Fruit fly (Drosophila melanogaster) whole organism, prepupa: ENCODE results near the gene Rrp40.

Experiments
- Blimp-1 ChIP-seq: fragments of 200-800 bp; sonication (Bioruptor generic); optimal IDR thresholded peaks from 3 replicates; lab custom pipeline; 2017; ENCODE audit warnings: missing biosample characterization, missing genetic modification characterization, mild to moderate bottlenecking, moderate library complexity, missing genetic modification reagents
- CG10631 ChIP-seq: fragments of 200-800 bp; sonication (Bioruptor generic); optimal IDR thresholded peaks from 2 replicates; lab custom pipeline; 2016; ENCODE audit warnings: missing biosample characterization, missing genetic modification characterization
- CG10669 ChIP-seq: fragments of 200-800 bp; sonication (Bioruptor generic); optimal IDR thresholded peaks from 3 replicates; lab custom pipeline; 2018; ENCODE audit warnings: missing biosample characterization, mild to moderate bottlenecking, missing genetic modification characterization, moderate library complexity
- CG11294 ChIP-seq: fragments of 200-800 bp; sonication (Bioruptor generic); IDR thresholded peaks from 2 replicates; pipeline ENCODE4 v1.3.6; 2022; ENCODE audit warnings: missing biosample characterization, missing genetic modification characterization
- CG11902 ChIP-seq: fragments of 200-800 bp; sonication (Bioruptor generic); optimal IDR thresholded peaks from 3 replicates; lab custom pipeline; 2016; ENCODE audit warnings: missing biosample characterization, missing genetic modification characterization
- CG1621 ChIP-seq: fragments of 200-800 bp; sonication (Bioruptor generic); optimal IDR thresholded peaks from 3 replicates; lab custom pipeline; 2018; ENCODE audit warnings: missing biosample characterization, mild to moderate bottlenecking, missing genetic modification characterization
- CG3032 ChIP-seq: fragments of 200-800 bp; optimal IDR thresholded peaks from 2 replicates; lab custom pipeline; 2019; ENCODE audit warnings: missing biosample characterization, mild to moderate bottlenecking, missing genetic modification characterization, moderate library complexity
- CG31627 ChIP-seq: fragments of 200-800 bp; sonication (Bioruptor generic); optimal IDR thresholded peaks from 3 replicates; lab custom pipeline; 2016; ENCODE audit warnings: missing biosample characterization, missing genetic modification characterization
- CG32006 ChIP-seq: fragments of 200-800 bp; sonication (Bioruptor generic); optimal IDR thresholded peaks from 3 replicates; lab custom pipeline; 2017; ENCODE audit warnings: missing biosample characterization, mild to moderate bottlenecking, missing genetic modification characterization
- CG34406 ChIP-seq: fragments of 200-800 bp; sonication (Bioruptor generic); optimal IDR thresholded peaks from 3 replicates; lab custom pipeline; 2016; ENCODE audit warnings: missing biosample characterization, missing genetic modification characterization
- CG4318 ChIP-seq: fragments of 200-800 bp; sonication (Bioruptor generic); optimal IDR thresholded peaks from 3 replicates; lab custom pipeline; 2017; ENCODE audit warnings: missing biosample characterization, mild to moderate bottlenecking, missing genetic modification characterization
- CG6276 ChIP-seq: fragments of 200-800 bp; sonication (Bioruptor generic); optimal IDR thresholded peaks from 2 replicates; lab custom pipeline; 2017; ENCODE audit warnings: missing biosample characterization, mild to moderate bottlenecking, missing genetic modification characterization
- CG6792 ChIP-seq: fragments of 200-800 bp; sonication (Bioruptor generic); optimal IDR thresholded peaks from 3 replicates; lab custom pipeline; 2016; ENCODE audit warnings: missing biosample characterization, missing genetic modification characterization
- CG7368 ChIP-seq: fragments of 200-800 bp; sonication (Bioruptor generic); optimal IDR thresholded peaks from 3 replicates; lab custom pipeline; 2016; ENCODE audit warnings: missing biosample characterization, missing genetic modification characterization
- CG8119 ChIP-seq: fragments of 200-800 bp; sonication (Bioruptor generic); IDR thresholded peaks from 3 replicates; pipeline ENCODE4 v1.3.6; 2022; ENCODE audit warnings: missing biosample characterization, missing genetic modification characterization
- CG8319 ChIP-seq: fragments of 200-800 bp; sonication (Bioruptor generic); optimal IDR thresholded peaks from 3 replicates; lab custom pipeline; 2016; ENCODE audit warnings: missing biosample characterization, missing genetic modification characterization
- CG8632 ChIP-seq: fragments of 200-800 bp; sonication (Bioruptor generic); optimal IDR thresholded peaks from 3 replicates; lab custom pipeline; 2016; ENCODE audit warnings: missing biosample characterization, missing genetic modification characterization
- CG9139 ChIP-seq: fragments of 200-800 bp; sonication (Bioruptor generic); optimal IDR thresholded peaks from 3 replicates; lab custom pipeline; 2017; ENCODE audit warnings: missing biosample characterization, mild to moderate bottlenecking, missing genetic modification characterization
- Eip75B ChIP-seq: fragments of 200-800 bp; sonication (Bioruptor generic); optimal IDR thresholded peaks from 3 replicates; lab custom pipeline; 2016; ENCODE audit warnings: missing biosample characterization, missing genetic modification characterization
- Eip78C ChIP-seq: fragments of 200-800 bp; sonication (Bioruptor generic); peaks from one replicate; lab custom pipeline; 2016; ENCODE audit warnings: missing biosample characterization, missing genetic modification characterization
- Eip93F ChIP-seq: fragments of 200-800 bp; sonication (Bioruptor generic); optimal IDR thresholded peaks from 2 replicates; lab custom pipeline; 2016; ENCODE audit warnings: missing biosample characterization, mild to moderate bottlenecking, missing genetic modification characterization
- Ets21C ChIP-seq: fragments of 200-800 bp; sonication (Bioruptor generic); optimal IDR thresholded peaks from 3 replicates; lab custom pipeline; 2016; ENCODE audit warnings: missing biosample characterization, missing genetic modification characterization
- Ets96B ChIP-seq: fragments of 200-800 bp; optimal IDR thresholded peaks from 2 replicates; lab custom pipeline; 2019; ENCODE audit warnings: missing biosample characterization, mild to moderate bottlenecking, missing genetic modification characterization, moderate library complexity
- Gug ChIP-seq: fragments of 200-800 bp; sonication (Bioruptor generic); IDR thresholded peaks from 2 replicates; pipeline ENCODE4 v1.3.6; 2022; ENCODE audit warnings: missing biosample characterization, missing genetic modification characterization
- Hr38 ChIP-seq: sonication (Bioruptor generic); optimal IDR thresholded peaks from 2 replicates; lab custom pipeline; 2016; ENCODE audit warnings: missing biosample characterization, missing genetic modification characterization
- Hr39 ChIP-seq: fragments of 200-800 bp; sonication (Bioruptor generic); optimal IDR thresholded peaks from 2 replicates; lab custom pipeline; 2016; ENCODE audit warnings: missing biosample characterization, missing genetic modification characterization
- Hr4 ChIP-seq: fragments of 200-800 bp; sonication (Bioruptor generic); optimal IDR thresholded peaks from 3 replicates; lab custom pipeline; 2016; ENCODE audit warnings: missing biosample characterization, missing genetic modification characterization
- Lpt ChIP-seq: fragments of 200-800 bp; sonication (Bioruptor generic); optimal IDR thresholded peaks from 3 replicates; lab custom pipeline; 2016; ENCODE audit warnings: missing biosample characterization, missing genetic modification characterization
- Met ChIP-seq: fragments of 200-800 bp; sonication (Bioruptor generic); optimal IDR thresholded peaks from 3 replicates; lab custom pipeline; 2016; ENCODE audit warnings: missing biosample characterization, missing genetic modification characterization
- OdsH ChIP-seq: fragments of 200-800 bp; sonication (Bioruptor generic); optimal IDR thresholded peaks from 3 replicates; lab custom pipeline; 2016; ENCODE audit warnings: missing biosample characterization, missing genetic modification characterization
- Smox ChIP-seq: fragments of 200-800 bp; sonication (Bioruptor generic); optimal IDR thresholded peaks from 3 replicates; lab custom pipeline; 2016; ENCODE audit warnings: missing biosample characterization, missing genetic modification characterization
- Sox102F ChIP-seq: fragments of 200-800 bp; sonication (Bioruptor generic); optimal IDR thresholded peaks from 2 replicates; lab custom pipeline; 2016; ENCODE audit warnings: missing biosample characterization, mild to moderate bottlenecking, missing genetic modification characterization
- Sox14 ChIP-seq: fragments of 200-800 bp; sonication (Bioruptor generic); optimal IDR thresholded peaks from 3 replicates; lab custom pipeline; 2016; ENCODE audit warnings: missing biosample characterization, missing genetic modification characterization
- achi ChIP-seq: fragments of 200-800 bp; sonication (Bioruptor generic); optimal IDR thresholded peaks from 3 replicates; lab custom pipeline; 2016; ENCODE audit warnings: missing biosample characterization, missing genetic modification characterization
- acj6 ChIP-seq: fragments of 200-800 bp; sonication (Bioruptor generic); optimal IDR thresholded peaks from 3 replicates; lab custom pipeline; 2016; ENCODE audit warnings: missing biosample characterization, missing genetic modification characterization
- eg ChIP-seq: fragments of 200-800 bp; sonication (Bioruptor generic); IDR thresholded peaks from 3 replicates; pipeline ENCODE4 v1.3.6; 2022; ENCODE audit warnings: missing biosample characterization, missing genetic modification characterization
- fd59A ChIP-seq: fragments of 200-800 bp; sonication (Bioruptor generic); optimal IDR thresholded peaks from 2 replicates; lab custom pipeline; 2017; ENCODE audit warnings: missing biosample characterization, mild to moderate bottlenecking, missing genetic modification characterization, missing genetic modification reagents
- fd85E ChIP-seq: fragments of 200-800 bp; sonication (Bioruptor generic); optimal IDR thresholded peaks from 3 replicates; lab custom pipeline; 2016; ENCODE audit warnings: missing biosample characterization, missing genetic modification characterization
- fkh ChIP-seq: fragments of 200-800 bp; sonication (Bioruptor generic); optimal IDR thresholded peaks from 3 replicates; lab custom pipeline; 2017; ENCODE audit warnings: missing biosample characterization, mild to moderate bottlenecking, missing genetic modification characterization, moderate library complexity
- lz ChIP-seq: fragments of 200-800 bp; sonication (Bioruptor generic); optimal IDR thresholded peaks from 3 replicates; lab custom pipeline; 2016; ENCODE audit warnings: missing biosample characterization, missing genetic modification characterization
- pdm3 ChIP-seq: fragments of 200-800 bp; sonication (Bioruptor generic); optimal IDR thresholded peaks from 3 replicates; lab custom pipeline; 2016; ENCODE audit warnings: missing biosample characterization, missing genetic modification characterization
- salr ChIP-seq, 2 experiments: fragments of 200-800 bp; sonication (Bioruptor generic); optimal IDR thresholded peaks; 3 replicates each; lab custom pipeline; 2016 to 2018; ENCODE audit warnings: missing biosample characterization in 2 of 2, missing genetic modification characterization in 2 of 2, mild to moderate bottlenecking in 1 of 2
- spab ChIP-seq: fragments of 200-800 bp; sonication (Bioruptor generic); optimal IDR thresholded peaks from 2 replicates; lab custom pipeline; 2017; ENCODE audit warnings: missing biosample characterization, mild to moderate bottlenecking, missing genetic modification characterization, missing genetic modification reagents
- ss ChIP-seq, 2 experiments: fragments of 200-800 bp; sonication (Bioruptor generic); optimal IDR thresholded peaks; 2 replicates in 1 of 2; 3 replicates in 1 of 2; lab custom pipeline; 2017 to 2018; ENCODE audit warnings: mild to moderate bottlenecking in 2 of 2, missing biosample characterization in 2 of 2, missing genetic modification characterization in 2 of 2, moderate library complexity in 1 of 2
- svp ChIP-seq: fragments of 200-800 bp; sonication (Bioruptor generic); peaks from one replicate; lab custom pipeline; 2016; ENCODE audit warnings: missing biosample characterization, missing genetic modification characterization
- topi ChIP-seq: fragments of 200-800 bp; sonication (Bioruptor generic); optimal IDR thresholded peaks from 3 replicates; lab custom pipeline; 2016; ENCODE audit warnings: missing biosample characterization, missing genetic modification characterization
- vri ChIP-seq: fragments of 200-800 bp; sonication (Bioruptor generic); optimal IDR thresholded peaks from 3 replicates; lab custom pipeline; 2016; ENCODE audit warnings: missing biosample characterization, mild to moderate bottlenecking, missing genetic modification characterization

Gene Rrp40

DNA sequence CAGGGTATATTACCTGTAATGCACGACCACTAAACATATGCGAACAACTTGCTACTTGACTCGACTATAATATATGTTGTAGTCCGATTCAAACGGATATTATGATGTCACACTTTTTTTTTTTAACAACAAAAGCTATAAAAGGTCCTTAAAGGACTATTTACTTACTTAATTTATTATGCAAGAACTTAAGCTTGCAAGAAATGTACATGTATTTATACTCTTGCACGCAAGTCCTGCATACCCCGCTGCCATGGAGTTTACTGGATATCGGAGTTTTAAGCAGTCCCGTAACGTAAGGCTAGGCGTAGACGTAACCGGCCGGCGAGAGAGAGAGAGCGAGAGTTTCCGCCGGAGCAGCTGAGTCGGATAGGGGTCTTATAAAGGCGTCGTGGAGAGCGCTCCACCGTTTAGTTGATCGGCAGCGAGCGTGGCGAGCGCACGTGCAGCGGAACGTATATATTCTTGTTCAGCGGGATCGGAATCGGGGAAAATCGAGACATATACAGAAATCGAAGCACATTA, 8.6 kb downstream of the Rrp40 start (continued):
- TF ChIP-seq CG11294 (peak; percentile 90), Eip93F (GFP tag; lab: Kevin White, UChicago) (no peak), salr (GFP tag; optimal IDR thresholded peaks at IDR 0.05; lab: Kevin White, UChicago) (peak; percentile 39 to 96), CG32006 (GFP tag; lab: Kevin White, UChicago) (peak; percentile 99), ss (GFP tag; optimal IDR thresholded peaks at IDR 0.05; lab: Kevin White, UChicago) (peak in 1 of 2 experiments; percentile 65), lz (peak; percentile 76), Met (GFP tag; lab: Kevin White, UChicago) (peak; percentile 73), CG4318 (GFP tag; lab: Kevin White, UChicago) (peak; percentile 97), Hr38 (GFP tag; lab: Kevin White, UChicago) (peak; percentile 67), Sox14 (GFP tag; lab: Kevin White, UChicago) (peak; percentile 92), CG10631 (GFP tag; lab: Kevin White, UChicago) (peak; percentile 93), Blimp-1 (GFP tag; lab: Kevin White, UChicago) (no peak), CG11902 (GFP tag; lab: Kevin White, UChicago) (peak; percentile 72), CG9139 (GFP tag; lab: Kevin White, UChicago) (peak; percentile 49), fkh (GFP tag; lab: Kevin White, UChicago) (peak; percentile 45), Sox102F (peak; percentile 74), Ets21C (peak; percentile 43), OdsH (GFP tag; lab: Kevin White, UChicago) (peak; percentile 96), fd59A (GFP tag; lab: Kevin White, UChicago) (peak; percentile 47), svp (GFP tag; lab: Kevin White, UChicago) (peak; percentile 83), spab (peak; percentile 65), CG8119 (GFP tag; lab: Robert Waterston, UW) (peak; percentile 97)

DNA sequence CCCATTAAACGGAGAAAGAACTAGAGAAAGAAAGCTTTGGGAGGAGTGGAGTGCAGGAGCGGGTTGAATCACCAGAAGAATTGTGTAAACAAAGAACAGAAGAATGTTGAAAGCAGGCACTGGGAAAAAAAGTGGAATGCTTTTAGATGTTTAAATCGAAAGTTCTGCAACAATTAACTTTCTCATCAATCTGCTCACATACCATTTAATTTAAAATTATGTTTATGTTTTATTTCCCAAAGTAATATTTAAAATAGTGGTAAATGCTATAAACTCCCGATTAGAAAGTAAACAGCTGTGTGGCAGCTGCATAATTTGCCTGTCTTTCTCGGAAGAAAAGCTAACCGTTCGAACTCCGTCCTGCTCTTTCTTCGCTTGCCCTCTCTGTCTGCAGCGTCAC, 9.5 kb downstream of the Rrp40 start:
- TF ChIP-seq salr (GFP tag; optimal IDR thresholded peaks at IDR 0.05; lab: Kevin White, UChicago) (peak in 1 of 2 experiments; percentile 26), Met (GFP tag; lab: Kevin White, UChicago) (no peak), spab (no peak), Eip75B (GFP tag; lab: Kevin White, UChicago) (no peak), eg (GFP tag; lab: Robert Waterston, UW) (peak; percentile 67; the same call in 2 of the 3 replicates), Lpt (GFP tag; lab: Kevin White, UChicago) (peak; percentile 15), Hr4 (GFP tag; lab: Kevin White, UChicago) (peak; percentile 45), ss (GFP tag; optimal IDR thresholded peaks at IDR 0.05; lab: Kevin White, UChicago) (no peak), Hr39 (GFP tag; lab: Kevin White, UChicago) (no peak), Gug (GFP tag; lab: Robert Waterston, UW) (peak; percentile 29; the same call in 1 of the 2 replicates), CG11902 (GFP tag; lab: Kevin White, UChicago) (no peak), Eip78C (GFP tag; lab: Kevin White, UChicago) (peak; percentile 84), pdm3 (GFP tag; lab: Kevin White, UChicago) (peak; percentile 29), OdsH (GFP tag; lab: Kevin White, UChicago) (peak; percentile 32), CG34406 (GFP tag; lab: Kevin White, UChicago) (no peak), CG8119 (GFP tag; lab: Robert Waterston, UW) (peak; percentile 55; the same call in 2 of the 3 replicates), Sox102F (no peak), fd59A (GFP tag; lab: Kevin White, UChicago) (no peak), CG6792 (no peak), vri (GFP tag; lab: Kevin White, UChicago) (no peak), CG3032 (tag; lab: Kevin White, UChicago) (no peak), Hr38 (GFP tag; lab: Kevin White, UChicago) (no peak), CG10669 (GFP tag; lab: Kevin White, UChicago) (no peak), fd85E (no peak), topi (GFP tag; lab: Kevin White, UChicago) (peak; percentile 23), Ets21C (no peak), achi (GFP tag; lab: Kevin White, UChicago) (peak; percentile 3), Blimp-1 (GFP tag; lab: Kevin White, UChicago) (no peak), CG1621 (tag; lab: Kevin White, UChicago) (no peak), CG6276 (GFP tag; lab: Kevin White, UChicago) (peak; percentile 42), CG7368 (GFP tag; lab: Kevin White, UChicago) (no peak), CG11294 (0 out of 2 replicates have a peak, but pooled peaks have one; percentile 17), CG8632 (no peak), CG32006 (GFP tag; lab: Kevin White, UChicago) (peak; percentile 78), CG31627 (GFP tag; lab: Kevin White, UChicago) (no peak), CG8319 (GFP tag; lab: Kevin White, UChicago) (no peak), Ets96B (no peak), acj6 (GFP tag; lab: Kevin White, UChicago) (peak; percentile 2), Smox (no peak), CG4318 (GFP tag; lab: Kevin White, UChicago) (peak; percentile 50)
